Fruit fly (Drosophila melanogaster) whole organism, embryonic: ENCODE data around the gene Claspin.

Experiments
- Asciz ChIP-seq: fragments of 200-800 bp; sonication (Bioruptor generic); optimal IDR thresholded peaks from 2 replicates; lab custom pipeline; 2017; ENCODE audit warnings: missing biosample characterization, mild to moderate bottlenecking, missing genetic modification characterization, missing genetic modification reagents
- B-H1 ChIP-seq: fragments of 200-800 bp; sonication (Bioruptor generic); IDR thresholded peaks from 3 replicates; pipeline ENCODE4 v1.3.6; 2022; ENCODE audit warnings: missing biosample characterization, missing genetic modification characterization
- CG10209 ChIP-seq: fragments of 200-800 bp; sonication (Bioruptor generic); optimal IDR thresholded peaks from 3 replicates; lab custom pipeline; 2017; ENCODE audit warnings: missing biosample characterization, mild to moderate bottlenecking, missing genetic modification characterization, missing genetic modification reagents
- CG11247 ChIP-seq: fragments of 200-800 bp; sonication (Bioruptor generic); IDR thresholded peaks from 2 replicates; pipeline ENCODE4 v1.3.6; 2022; ENCODE audit warnings: missing biosample characterization, missing genetic modification characterization
- CG11723 ChIP-seq: fragments of 200-800 bp; sonication (Bioruptor generic); optimal IDR thresholded peaks from 2 replicates; lab custom pipeline; 2017; ENCODE audit warnings: missing biosample characterization, mild to moderate bottlenecking, missing genetic modification characterization
- CG1233 ChIP-seq: fragments of 200-800 bp; sonication (Bioruptor generic); optimal IDR thresholded peaks from 4 replicates; lab custom pipeline; 2018; ENCODE audit warnings: missing biosample characterization, mild to moderate bottlenecking, missing genetic modification characterization
- CG13624 ChIP-seq: fragments of 200-800 bp; sonication (Bioruptor generic); optimal IDR thresholded peaks from 2 replicates; lab custom pipeline; 2016; ENCODE audit warnings: missing biosample characterization, missing genetic modification characterization
- CG14014 ChIP-seq: fragments of 200-800 bp; sonication (Bioruptor generic); IDR thresholded peaks from 2 replicates; pipeline ENCODE4 v1.3.6; 2022; ENCODE audit warnings: missing biosample characterization, missing genetic modification characterization
- CG15601 ChIP-seq: fragments of 200-800 bp; sonication (Bioruptor generic); optimal IDR thresholded peaks from 3 replicates; lab custom pipeline; 2019; ENCODE audit warnings: missing biosample characterization, mild to moderate bottlenecking, missing genetic modification characterization, moderate library complexity
- CG1792 ChIP-seq: fragments of 200-800 bp; sonication (Bioruptor generic); optimal IDR thresholded peaks from 2 replicates; lab custom pipeline; 2016; ENCODE audit warnings: missing biosample characterization, missing genetic modification characterization
- CG18011 ChIP-seq: fragments of 200-800 bp; sonication (Bioruptor generic); optimal IDR thresholded peaks from 2 replicates; lab custom pipeline; 2017; ENCODE audit warnings: missing biosample characterization, missing genetic modification characterization, mild to moderate bottlenecking, moderate library complexity, missing genotype
- CG18262 ChIP-seq: fragments of 200-800 bp; optimal IDR thresholded peaks from 3 replicates; lab custom pipeline; 2019; ENCODE audit warnings: missing biosample characterization, mild to moderate bottlenecking, missing genetic modification characterization, moderate library complexity
- CG31441 ChIP-seq: fragments of 200-800 bp; sonication (Bioruptor generic); IDR thresholded peaks from 2 replicates; pipeline ENCODE4 v1.3.6; 2022; ENCODE audit warnings: missing biosample characterization, missing genetic modification characterization
- CG33213 ChIP-seq: fragments of 200-800 bp; sonication (Bioruptor generic); optimal IDR thresholded peaks from 3 replicates; lab custom pipeline; 2016; ENCODE audit warnings: missing biosample characterization, missing genetic modification characterization
- CG3407 ChIP-seq: fragments of 200-800 bp; sonication (Bioruptor generic); optimal IDR thresholded peaks from 2 replicates; lab custom pipeline; 2018; ENCODE audit warnings: missing biosample characterization, mild to moderate bottlenecking, missing genetic modification characterization
- CG4854 ChIP-seq: fragments of 200-800 bp; sonication (Bioruptor generic); optimal IDR thresholded peaks from 2 replicates; lab custom pipeline; 2016; ENCODE audit warnings: missing biosample characterization, missing genetic modification characterization, inconsistent platforms
- CG9609 ChIP-seq: fragments of 200-800 bp; sonication (Bioruptor generic); optimal IDR thresholded peaks from 3 replicates; lab custom pipeline; 2016; ENCODE audit warnings: missing biosample characterization, missing genetic modification characterization
- Dip3 ChIP-seq: fragments of 200-800 bp; sonication (Bioruptor generic); optimal IDR thresholded peaks from 3 replicates; lab custom pipeline; 2016; ENCODE audit warnings: missing biosample characterization, missing genetic modification characterization
- Dref ChIP-seq: fragments of 200-800 bp; sonication (Bioruptor generic); IDR thresholded peaks from 2 replicates; pipeline ENCODE4 v1.3.6; 2022; ENCODE audit warnings: missing biosample characterization, missing genetic modification characterization
- Eip74EF ChIP-seq, 2 experiments: fragments of 200-800 bp in 1 of 2; fragments of >200 bp in 1 of 2; sonication (Bioruptor generic) in 1 of 2; optimal IDR thresholded peaks; 2 replicates each; lab custom pipeline; 2017 to 2019; ENCODE audit warnings: missing biosample characterization in 2 of 2, missing genetic modification characterization in 2 of 2, mild to moderate bottlenecking in 1 of 2, moderate library complexity in 1 of 2
- HLHmδ ChIP-seq: fragments of 200-800 bp; sonication (Bioruptor generic); optimal IDR thresholded peaks from 2 replicates; lab custom pipeline; 2018; ENCODE audit warnings: missing biosample characterization, mild to moderate bottlenecking, missing genetic modification characterization, moderate library complexity
- Hey ChIP-seq: fragments of 200-800 bp; sonication (Bioruptor generic); optimal IDR thresholded peaks from 3 replicates; lab custom pipeline; 2018; ENCODE audit warnings: missing biosample characterization, mild to moderate bottlenecking, missing genetic modification characterization
- Hr39 ChIP-seq: fragments of >200 bp; optimal IDR thresholded peaks from 2 replicates; lab custom pipeline; 2017
- Lpt ChIP-seq: fragments of >200 bp; optimal IDR thresholded peaks from 2 replicates; lab custom pipeline; 2018; ENCODE audit warnings: missing biosample characterization, missing genetic modification characterization
- Med ChIP-seq: fragments of 200-800 bp; sonication (Bioruptor generic); peaks from one replicate; lab custom pipeline; 2016; ENCODE audit warnings: missing biosample characterization, missing genetic modification characterization, mild to moderate bottlenecking, inconsistent platforms, moderate library complexity
- NC2α ChIP-seq: fragments of 200-800 bp; sonication (Bioruptor generic); optimal IDR thresholded peaks from 2 replicates; lab custom pipeline; 2016; ENCODE audit warnings: missing biosample characterization, missing genetic modification characterization
- NC2β ChIP-seq: fragments of 200-800 bp; sonication (Bioruptor generic); optimal IDR thresholded peaks from 2 replicates; lab custom pipeline; 2016; ENCODE audit warnings: missing biosample characterization, missing genetic modification characterization
- Neu2 ChIP-seq: fragments of 200-800 bp; sonication (Bioruptor generic); optimal IDR thresholded peaks from 3 replicates; lab custom pipeline; 2016; ENCODE audit warnings: missing biosample characterization, missing genetic modification characterization, borderline replicate concordance
- Ptx1 ChIP-seq: fragments of 200-800 bp; sonication (Bioruptor generic); IDR thresholded peaks from 2 replicates; pipeline ENCODE4 v1.3.6; 2022; ENCODE audit warnings: missing biosample characterization, missing genetic modification characterization
- Stat92E ChIP-seq, 3 experiments: fragments of >200 bp in 2 of 3; fragments of 200-800 bp in 1 of 3; sonication (Bioruptor generic) in 1 of 3; optimal IDR thresholded peaks; 2 replicates each; lab custom pipeline; 2017 to 2019; ENCODE audit warnings: missing biosample characterization in 3 of 3, missing genetic modification characterization in 3 of 3, mild to moderate bottlenecking in 1 of 3, moderate library complexity in 1 of 3
- Xbp1 ChIP-seq: fragments of 200-800 bp; sonication (Bioruptor generic); optimal IDR thresholded peaks from 3 replicates; lab custom pipeline; 2016; ENCODE audit warnings: missing biosample characterization, mild to moderate bottlenecking, missing genetic modification characterization
- Xrp1 ChIP-seq: fragments of 200-800 bp; sonication (Bioruptor generic); IDR thresholded peaks from 2 replicates; pipeline ENCODE4 v1.3.6; 2022; ENCODE audit warnings: missing biosample characterization, missing genetic modification characterization
- abd-A ChIP-seq: fragments of 200-800 bp; sonication (Bioruptor generic); optimal IDR thresholded peaks from 3 replicates; lab custom pipeline; 2019; ENCODE audit warnings: missing biosample characterization, mild to moderate bottlenecking, missing genetic modification characterization, moderate library complexity
- corto ChIP-seq: fragments of 200-800 bp; sonication (Bioruptor generic); optimal IDR thresholded peaks from 2 replicates; lab custom pipeline; 2016; ENCODE audit warnings: missing biosample characterization, mild to moderate bottlenecking, missing genetic modification characterization, moderate library complexity
- croc ChIP-seq: fragments of 200-800 bp; sonication (Bioruptor generic); conservative IDR thresholded peaks from 3 replicates; pipeline ENCODE4 v1.3.6; 2022; ENCODE audit warnings: missing biosample characterization, missing genetic modification characterization
- dati ChIP-seq: fragments of 200-800 bp; sonication (Bioruptor generic); IDR thresholded peaks from 2 replicates; pipeline ENCODE4 v1.3.6; 2022; ENCODE audit warnings: missing biosample characterization, missing genetic modification characterization
- ems ChIP-seq: fragments of 200-800 bp; sonication (Bioruptor generic); optimal IDR thresholded peaks from 3 replicates; lab custom pipeline; 2016; ENCODE audit warnings: missing biosample characterization, missing genetic modification characterization
- en ChIP-seq: fragments of 200-800 bp; sonication (Bioruptor generic); optimal IDR thresholded peaks from 2 replicates; lab custom pipeline; 2016; ENCODE audit warnings: missing biosample characterization, missing genetic modification characterization
- ewg ChIP-seq: fragments of 200-800 bp; sonication (Bioruptor generic); optimal IDR thresholded peaks from 3 replicates; lab custom pipeline; 2017; ENCODE audit warnings: mild to moderate bottlenecking, missing biosample characterization, missing genetic modification reagents, missing genetic modification characterization
- fd102C ChIP-seq: fragments of 200-800 bp; sonication (Bioruptor generic); optimal IDR thresholded peaks from 2 replicates; lab custom pipeline; 2018; ENCODE audit warnings: missing biosample characterization, mild to moderate bottlenecking, missing genetic modification characterization, moderate library complexity
- gro ChIP-seq: fragments of 200-800 bp; sonication (Bioruptor generic); optimal IDR thresholded peaks from 2 replicates; lab custom pipeline; 2016; ENCODE audit warnings: missing biosample characterization, missing genetic modification characterization
- gt ChIP-seq: fragments of 200-800 bp; sonication (Bioruptor generic); IDR thresholded peaks from 2 replicates; pipeline ENCODE4 v1.3.6; 2022; ENCODE audit warnings: missing biosample characterization, missing genetic modification characterization
- ind ChIP-seq: fragments of 200-800 bp; sonication (Bioruptor generic); optimal IDR thresholded peaks from 3 replicates; lab custom pipeline; 2016; ENCODE audit warnings: missing biosample characterization, missing genetic modification characterization
- lmd ChIP-seq: fragments of 200-800 bp; sonication (Bioruptor generic); IDR thresholded peaks from 2 replicates; pipeline ENCODE4 v1.3.6; 2022; ENCODE audit warnings: missing biosample characterization, missing genetic modification characterization
- nerfin-1 ChIP-seq: fragments of 200-800 bp; sonication (Bioruptor generic); optimal IDR thresholded peaks from 3 replicates; lab custom pipeline; 2019; ENCODE audit warnings: missing biosample characterization, mild to moderate bottlenecking, missing genetic modification characterization, moderate library complexity
- onecut ChIP-seq: fragments of 200-800 bp; sonication (Bioruptor generic); IDR thresholded peaks from 2 replicates; pipeline ENCODE4 v1.3.6; 2022; ENCODE audit warnings: missing biosample characterization, missing genetic modification characterization
- pzg ChIP-seq: fragments of 200-800 bp; sonication (Bioruptor generic); optimal IDR thresholded peaks from 3 replicates; lab custom pipeline; 2018; ENCODE audit warnings: missing biosample characterization, mild to moderate bottlenecking, missing genetic modification characterization, moderate library complexity
- rib ChIP-seq: fragments of 200-800 bp; sonication (Bioruptor generic); IDR thresholded peaks from 2 replicates; pipeline ENCODE4 v1.3.6; 2022; ENCODE audit warnings: missing biosample characterization, missing genetic modification characterization
- sc ChIP-seq, 3 experiments: fragments of >200 bp in 2 of 3; fragments of 200-800 bp in 1 of 3; sonication (Bioruptor generic) in 1 of 3; optimal IDR thresholded peaks; 2 replicates in 2 of 3; 3 replicates in 1 of 3; lab custom pipeline; 2017; ENCODE audit warnings: mild to moderate bottlenecking in 1 of 3, missing biosample characterization in 1 of 3, missing genetic modification characterization in 1 of 3, missing genetic modification reagents in 1 of 3
- sob ChIP-seq: fragments of 200-800 bp; sonication (Bioruptor generic); IDR thresholded peaks from 2 replicates; pipeline ENCODE4 v1.3.6; 2022; ENCODE audit warnings: missing biosample characterization, missing genetic modification characterization
- zf30C ChIP-seq: fragments of 200-800 bp; sonication (Bioruptor generic); optimal IDR thresholded peaks from 3 replicates; lab custom pipeline; 2018; ENCODE audit warnings: missing biosample characterization, mild to moderate bottlenecking, missing genetic modification characterization

The Claspin gene

dm6 chr3L:4353657-4354075 is 40.4 kb downstream of the Claspin start (continued):
- TF ChIP-seq pzg (GFP tag; lab: Kevin White, UChicago) (no peak), Dip3 (GFP tag; lab: Kevin White, UChicago) (peak; percentile 39), NC2α (GFP tag; lab: Kevin White, UChicago) (no peak), nerfin-1 (tag; lab: Kevin White, UChicago) (peak; percentile 46), Lpt (GFP tag; lab: Kevin White, UChicago) (no peak), gt (GFP tag; lab: Robert Waterston, UW) (no peak), CG11247 (GFP tag; lab: Robert Waterston, UW) (peak; percentile 29; the same call in 1 of the 2 replicates), en (GFP tag; lab: Kevin White, UChicago) (no peak), gro (GFP tag; lab: Kevin White, UChicago) (peak; percentile 6), CG3407 (GFP tag; lab: Kevin White, UChicago) (peak; percentile 10), CG10209 (peak; percentile 27), CG1233 (GFP tag; lab: Kevin White, UChicago) (peak; percentile 37), ewg (GFP tag; lab: Kevin White, UChicago) (no peak), CG18262 (tag; lab: Kevin White, UChicago) (peak; percentile 30), dati (no peak), CG14014 (peak; percentile 36; the same call in 1 of the 2 replicates), Neu2 (GFP tag; lab: Kevin White, UChicago) (no peak), Stat92E (GFP tag; optimal IDR thresholded peaks at IDR 0.05; lab: Kevin White, UChicago) (no peak), lmd (GFP tag; lab: Robert Waterston, UW) (peak; percentile 40), Med (GFP tag; lab: Kevin White, UChicago) (peak; percentile 90), abd-A (tag; lab: Kevin White, UChicago) (peak; percentile 63), CG9609 (GFP tag; lab: Kevin White, UChicago) (peak; percentile 5), HLHmδ (GFP tag; lab: Kevin White, UChicago) (no peak), Asciz (GFP tag; lab: Kevin White, UChicago) (peak; percentile 17), sc (optimal IDR thresholded peaks at IDR 0.05; lab: Kevin White, UChicago) (no peak), sc (GFP tag; optimal IDR thresholded peaks at IDR 0.05; lab: Kevin White, UChicago) (no peak), rib (no peak), Hr39 (lab: Kevin White, UChicago) (no peak), Xbp1 (GFP tag; lab: Kevin White, UChicago) (peak; percentile 5), onecut (GFP tag; lab: Robert Waterston, UW) (no peak; the same call in 1 of the 2 replicates), CG4854 (GFP tag; lab: Kevin White, UChicago) (no peak), Ptx1 (GFP tag; lab: Robert Waterston, UW) (peak; percentile 63), ems (no peak), Hey (tag; lab: Kevin White, UChicago) (peak; percentile 45), CG18011 (GFP tag; lab: Kevin White, UChicago) (no peak), Eip74EF (GFP tag; optimal IDR thresholded peaks at IDR 0.05; lab: Kevin White, UChicago) (no peak), CG31441 (GFP tag; lab: Robert Waterston, UW) (peak; percentile 53), croc (GFP tag; lab: Robert Waterston, UW) (no peak), zf30C (peak; percentile 8), CG13624 (GFP tag; lab: Kevin White, UChicago) (peak; percentile 23), CG33213 (GFP tag; lab: Kevin White, UChicago) (no peak), Dref (no peak), sob (GFP tag; lab: Robert Waterston, UW) (peak; percentile 52), CG11723 (GFP tag; lab: Kevin White, UChicago) (no peak), B-H1 (GFP tag; lab: Robert Waterston, UW) (peak; percentile 21; the same call in 1 of the 3 replicates), corto (GFP tag; lab: Kevin White, UChicago) (no peak), Xrp1 (GFP tag; lab: Robert Waterston, UW) (peak; percentile 52; the same call in 1 of the 2 replicates), CG15601 (no peak), ind (peak; percentile 29), NC2β (GFP tag; lab: Kevin White, UChicago) (peak; percentile 19), CG1792 (GFP tag; lab: Kevin White, UChicago) (peak; percentile 22), fd102C (GFP tag; lab: Kevin White, UChicago) (no peak)
